Fruit fly (Drosophila melanogaster): ENCODE results near the gene CG17010.

- TF ChIP-seq toe (GFP tag; optimal IDR thresholded peaks at IDR 0.05) (no peak), CG5204 (GFP tag; optimal IDR thresholded peaks at IDR 0.05) (no peak), kay (GFP tag; ENCODE audit: borderline replicate concordance) (no peak), ovo (GFP tag; optimal IDR thresholded peaks at IDR 0.05) (no peak), CG7045 (GFP tag; optimal IDR thresholded peaks at IDR 0.05) (no peak), Crg-1 (GFP tag; optimal IDR thresholded peaks at IDR 0.05) (no peak), tj (GFP tag; optimal IDR thresholded peaks at IDR 0.05) (no peak)
These were observed 4.3 kb upstream of the CG17010 start for dm6 chr2L:12351969-12352368.

Data from whole organism, adult.